Worm (Caenorhabditis elegans): ENCODE data around the gene C06G3.8.

Gene C06G3.8

ce11 chrIV:7043430-7043829 is 11.1 kb upstream of the C06G3.8 start (continued):
- no peak for TF ChIP-seq snpc-4 (GFP tag; optimal IDR thresholded peaks at IDR 0.05)
- TF ChIP-seq snpc-4 (tag; optimal IDR thresholded peaks at IDR 0.05): peak in 3 of 4 experiments; percentile 32 to 74 (median 40)
- peak; percentile 35 for TF ChIP-seq tbp1 (GFP tag; optimal IDR thresholded peaks at IDR 0.05)
- 0 out of 2 replicates have a peak, but pooled peaks have one; percentile 85 for TF ChIP-seq nfya-2 (GFP tag; IDR thresholded peaks at IDR 0.05)
- TF ChIP-seq ama-1 (optimal IDR thresholded peaks at IDR 0.05): no peak
- TF ChIP-seq ama-1 (GFP tag; optimal IDR thresholded peaks at IDR 0.05): peak; percentile 39 to 80
- TF ChIP-seq sdz-38 (tag; optimal IDR thresholded peaks at IDR 0.05): no peak
- peak; percentile 92 for TF ChIP-seq unc-130 (GFP tag; optimal IDR thresholded peaks at IDR 0.05)
- TF ChIP-seq F57C9.4 (tag; optimal IDR thresholded peaks at IDR 0.05): peak; percentile 3
- peak; percentile 87 for TF ChIP-seq F49E8.2 (tag; optimal IDR thresholded peaks at IDR 0.05; ENCODE audit: insufficient read depth)
- peak; percentile 38 for TF ChIP-seq madf-8 (GFP tag; conservative IDR thresholded peaks at IDR 0.05)
- TF ChIP-seq F37B4.10 (GFP tag; IDR thresholded peaks at IDR 0.05): no peak
- TF ChIP-seq cebp-1 (GFP tag; IDR thresholded peaks at IDR 0.05): no peak
- TF ChIP-seq cebp-1 (tag; optimal IDR thresholded peaks at IDR 0.05): peak; percentile 55
- 0 out of 2 replicates have a peak, but pooled peaks have one; percentile 70 for TF ChIP-seq cebp-2 (GFP tag; IDR thresholded peaks at IDR 0.05)
- TF ChIP-seq C06A6.2 (GFP tag; conservative IDR thresholded peaks at IDR 0.05): no peak
- peak; percentile 91 for TF ChIP-seq ekl-4 (GFP tag; IDR thresholded peaks at IDR 0.05)
- TF ChIP-seq rec-8 (tag; optimal IDR thresholded peaks at IDR 0.05): peak; percentile 30 to 60
- TF ChIP-seq C17E4.6 (GFP tag; IDR thresholded peaks at IDR 0.05): peak; percentile 57; the same call in 1 of the 2 replicates
- no peak for TF ChIP-seq dox-1 (GFP tag; IDR thresholded peaks at IDR 0.05)
- peak; percentile 50 for TF ChIP-seq F33H1.4 (GFP tag; IDR thresholded peaks at IDR 0.05)
- peak; percentile 90 for TF ChIP-seq madf-6 (GFP tag; IDR thresholded peaks at IDR 0.05)
- peak; percentile 62 for TF ChIP-seq xnd-1 (tag; optimal IDR thresholded peaks at IDR 0.05)
- TF ChIP-seq atf-7 (tag; optimal IDR thresholded peaks at IDR 0.05): peak; percentile 39
- TF ChIP-seq efl-1 (GFP tag; optimal IDR thresholded peaks at IDR 0.05): peak; percentile 34
- TF ChIP-seq lin-40 (tag; optimal IDR thresholded peaks at IDR 0.05): no peak
- 0 out of 2 replicates have a peak, but pooled peaks have one; percentile 57 for TF ChIP-seq egl-18 (GFP tag; IDR thresholded peaks at IDR 0.05)
- TF ChIP-seq Y53G8AR.9 (GFP tag; conservative IDR thresholded peaks at IDR 0.05): peak; percentile 94
- TF ChIP-seq ceh-40 (GFP tag; IDR thresholded peaks at IDR 0.05): no peak
- peak; percentile 79; the same call in 1 of the 2 replicates for TF ChIP-seq ceh-58 (GFP tag; IDR thresholded peaks at IDR 0.05)
- peak; percentile 83 for TF ChIP-seq attf-6 (GFP tag; IDR thresholded peaks at IDR 0.05)
- no peak for TF ChIP-seq zim-3 (tag; optimal IDR thresholded peaks at IDR 0.05)
- TF ChIP-seq hrde-1 (tag; optimal IDR thresholded peaks at IDR 0.05; ENCODE audit: borderline replicate concordance): peak; percentile 96
- peak; percentile 60; the same call in 1 of the 2 replicates for TF ChIP-seq pbrm-1 (GFP tag; IDR thresholded peaks at IDR 0.05)
- TF ChIP-seq bed-1 (GFP tag; IDR thresholded peaks at IDR 0.05): 0 out of 2 replicates have a peak, but pooled peaks have one; percentile 72
- TF ChIP-seq D2030.7 (GFP tag; IDR thresholded peaks at IDR 0.05): peak; percentile 60
- TF ChIP-seq snpc-3.4 (tag; optimal IDR thresholded peaks at IDR 0.05): peak; percentile 85
- TF ChIP-seq lin-35 (GFP tag; optimal IDR thresholded peaks at IDR 0.05): peak in 1 of 3 experiments; percentile 4
- TF ChIP-seq ztf-18 (tag; optimal IDR thresholded peaks at IDR 0.05): peak; percentile 56
- peak; percentile 58; the same call in 1 of the 2 replicates for TF ChIP-seq Y79H2A.3 (GFP tag; conservative IDR thresholded peaks at IDR 0.05)
- peak; percentile 69; the same call in 1 of the 2 replicates for TF ChIP-seq madf-3 (GFP tag; IDR thresholded peaks at IDR 0.05)
- TF ChIP-seq lin-26 (GFP tag; IDR thresholded peaks at IDR 0.05): peak; percentile 47; the same call in 1 of the 2 replicates
- peak; percentile 66; the same call in 1 of the 2 replicates for TF ChIP-seq ceh-100 (GFP tag; IDR thresholded peaks at IDR 0.05)
- TF ChIP-seq ceh-91 (GFP tag; IDR thresholded peaks at IDR 0.05): 0 out of 2 replicates have a peak, but pooled peaks have one; percentile 13
- peak; percentile 93 for TF ChIP-seq B0336.3 (GFP tag; IDR thresholded peaks at IDR 0.05)
- TF ChIP-seq F39B2.1 (GFP tag; IDR thresholded peaks at IDR 0.05): no peak; the same call in none of the 2 replicates
- no peak for TF ChIP-seq dpl-1 (GFP tag; optimal IDR thresholded peaks at IDR 0.05)
- TF ChIP-seq lsl-1 (GFP tag; optimal IDR thresholded peaks at IDR 0.05): peak; percentile 31

All from whole organism, young adult.